Worm (Caenorhabditis elegans) whole organism, L2 larva: ENCODE data around the gene C23F12.9.

Source experiments
- C34F6.9 ChIP-seq: fragments of 150-350 bp; optimal IDR thresholded peaks from 2 replicates; lab custom pipeline; 2014; ENCODE audit warnings: missing biosample characterization, missing genetic modification characterization
- F13H6.1 ChIP-seq: sonication (generic microtip); optimal IDR thresholded peaks from 2 replicates; lab custom pipeline; 2016; ENCODE audit warnings: missing genetic modification characterization, missing compliant biosample characterization
- R02D3.7 ChIP-seq: fragments of 150-350 bp; optimal IDR thresholded peaks from 2 replicates; lab custom pipeline; 2014; ENCODE audit warnings: missing biosample characterization, missing genetic modification characterization
- Y55F3AM.14 ChIP-seq: fragments of 200-800 bp; sonication (Bioruptor generic); optimal IDR thresholded peaks from 2 replicates; lab custom pipeline; 2018; ENCODE audit warnings: mild to moderate bottlenecking, missing genetic modification characterization, missing compliant biosample characterization
- ZK546.5 ChIP-seq: sonication (generic microtip); optimal IDR thresholded peaks from 2 replicates; lab custom pipeline; 2017; ENCODE audit warnings: missing biosample characterization, missing genetic modification characterization
- alr-1 ChIP-seq: fragments of 150-350 bp; optimal IDR thresholded peaks from 2 replicates; lab custom pipeline; 2014; ENCODE audit warnings: missing biosample characterization, missing genetic modification characterization
- ama-1 ChIP-seq: fragments of 150-350 bp; optimal IDR thresholded peaks from 2 replicates; lab custom pipeline; 2018; ENCODE audit warnings: inconsistent platforms
- blmp-1 ChIP-seq: sonication (generic microtip); optimal IDR thresholded peaks from 2 replicates; lab custom pipeline; 2017; ENCODE audit warnings: missing genetic modification characterization, mild to moderate bottlenecking, missing compliant biosample characterization, antibody characterized with exemption, moderate library complexity; ENCODE audit not compliant: insufficient read depth
- ceh-16 ChIP-seq: fragments of 150-350 bp; optimal IDR thresholded peaks from 2 replicates; lab custom pipeline; 2014; ENCODE audit warnings: missing biosample characterization, missing genetic modification characterization
- ceh-82 ChIP-seq: fragments of 150-350 bp; optimal IDR thresholded peaks from 2 replicates; lab custom pipeline; 2014; ENCODE audit warnings: missing biosample characterization, missing genetic modification characterization
- crh-2 ChIP-seq: sonication (generic microtip); optimal IDR thresholded peaks from 2 replicates; lab custom pipeline; 2017; ENCODE audit warnings: missing biosample characterization, missing genetic modification characterization
- dmd-4 ChIP-seq: sonication (generic microtip); optimal IDR thresholded peaks from 2 replicates; lab custom pipeline; 2017; ENCODE audit warnings: missing biosample characterization, missing genetic modification characterization
- egl-27 ChIP-seq: sonication (generic microtip); optimal IDR thresholded peaks from 3 replicates; lab custom pipeline; 2017; ENCODE audit warnings: missing biosample characterization, missing genetic modification reagents, missing genetic modification characterization
- elt-3 ChIP-seq: sonication (generic microtip); optimal IDR thresholded peaks from 2 replicates; lab custom pipeline; 2017; ENCODE audit warnings: missing biosample characterization, missing genetic modification characterization
- gmeb-1 ChIP-seq: fragments of 150-350 bp; optimal IDR thresholded peaks from 2 replicates; lab custom pipeline; 2014; ENCODE audit warnings: missing biosample characterization, missing genetic modification characterization
- lin-11 ChIP-seq: fragments of 150-350 bp; sonication (generic microtip); optimal IDR thresholded peaks from 2 replicates; lab custom pipeline; 2014; ENCODE audit warnings: missing biosample characterization, missing genetic modification characterization, inconsistent platforms, mixed read lengths
- lin-13 ChIP-seq: fragments of 150-350 bp; optimal IDR thresholded peaks from 2 replicates; lab custom pipeline; 2014; ENCODE audit warnings: missing biosample characterization, missing genetic modification reagents, missing genetic modification characterization
- mab-5 ChIP-seq: fragments of 150-350 bp; optimal IDR thresholded peaks from 2 replicates; lab custom pipeline; 2014; ENCODE audit warnings: missing biosample characterization, missing genetic modification characterization
- mbf-1 ChIP-seq: sonication (generic microtip); optimal IDR thresholded peaks from 2 replicates; lab custom pipeline; 2017; ENCODE audit warnings: missing biosample characterization, missing genetic modification characterization
- mdl-1 ChIP-seq, 2 experiments: fragments of 150-350 bp in 1 of 2; sonication (generic microtip) in 1 of 2; optimal IDR thresholded peaks; 2 replicates each; lab custom pipeline; 2017; ENCODE audit warnings: missing biosample characterization in 2 of 2, missing genetic modification characterization in 2 of 2
- nhr-10 ChIP-seq: sonication (generic microtip); optimal IDR thresholded peaks from 2 replicates; lab custom pipeline; 2017; ENCODE audit warnings: missing biosample characterization, missing genetic modification characterization
- nhr-12 ChIP-seq: fragments of 150-350 bp; optimal IDR thresholded peaks from 2 replicates; lab custom pipeline; 2014; ENCODE audit warnings: missing biosample characterization, missing genetic modification characterization
- nhr-129 ChIP-seq: fragments of 150-350 bp; optimal IDR thresholded peaks from 2 replicates; lab custom pipeline; 2014; ENCODE audit warnings: missing biosample characterization, missing genetic modification characterization
- nhr-21 ChIP-seq: fragments of 150-350 bp; optimal IDR thresholded peaks from 2 replicates; lab custom pipeline; 2014; ENCODE audit warnings: missing biosample characterization, missing genetic modification characterization
- nhr-23 ChIP-seq: fragments of 150-350 bp; optimal IDR thresholded peaks from 2 replicates; lab custom pipeline; 2014; ENCODE audit warnings: missing biosample characterization, missing genetic modification reagents, missing genetic modification characterization
- nhr-237 ChIP-seq: fragments of 150-350 bp; optimal IDR thresholded peaks from 2 replicates; lab custom pipeline; 2014; ENCODE audit warnings: missing biosample characterization, missing genetic modification characterization
- nhr-25 ChIP-seq: fragments of 150-350 bp; sonication (generic microtip); optimal IDR thresholded peaks from 3 replicates; lab custom pipeline; 2014; ENCODE audit warnings: missing biosample characterization, missing genetic modification characterization
- nhr-6 ChIP-seq: fragments of 150-350 bp; optimal IDR thresholded peaks from 2 replicates; lab custom pipeline; 2014; ENCODE audit warnings: missing biosample characterization, missing genetic modification characterization
- nhr-77 ChIP-seq: fragments of 150-350 bp; optimal IDR thresholded peaks from 2 replicates; lab custom pipeline; 2014; ENCODE audit warnings: missing biosample characterization, missing genetic modification characterization
- peb-1 ChIP-seq: fragments of 150-350 bp; optimal IDR thresholded peaks from 2 replicates; lab custom pipeline; 2014; ENCODE audit warnings: missing biosample characterization, missing genetic modification characterization
- skn-1 ChIP-seq: sonication (generic microtip); optimal IDR thresholded peaks from 2 replicates; lab custom pipeline; 2017; ENCODE audit warnings: missing biosample characterization, missing genetic modification characterization
- sma-3 ChIP-seq: sonication (generic microtip); optimal IDR thresholded peaks from 2 replicates; lab custom pipeline; 2016; ENCODE audit warnings: missing genetic modification reagents, missing genetic modification characterization, missing compliant biosample characterization
- sma-9 ChIP-seq, 2 experiments: fragments of 150-350 bp in 1 of 2; sonication (generic microtip) in 1 of 2; optimal IDR thresholded peaks; 2 replicates each; lab custom pipeline; 2014 to 2016; ENCODE audit warnings: missing genetic modification characterization in 2 of 2, mild to moderate bottlenecking in 1 of 2, missing biosample characterization in 1 of 2, missing compliant biosample characterization in 1 of 2, missing genetic modification reagents in 1 of 2, moderate library complexity in 1 of 2
- snpc-4 ChIP-seq: fragments of 150-350 bp; optimal IDR thresholded peaks from 2 replicates; lab custom pipeline; 2014; ENCODE audit warnings: missing biosample characterization, missing genetic modification characterization
- unc-55 ChIP-seq: fragments of 150-350 bp; sonication (generic microtip); optimal IDR thresholded peaks from 3 replicates; lab custom pipeline; 2014; ENCODE audit warnings: missing biosample characterization, missing genetic modification reagents, missing genetic modification characterization
- unc-62 ChIP-seq: fragments of 150-350 bp; optimal IDR thresholded peaks from 2 replicates; lab custom pipeline; 2014; ENCODE audit warnings: missing biosample characterization, missing genetic modification reagents, missing genetic modification characterization
- zag-1 ChIP-seq: fragments of 150-350 bp; optimal IDR thresholded peaks from 2 replicates; lab custom pipeline; 2014; ENCODE audit warnings: missing biosample characterization, missing genetic modification characterization
- ztf-1 ChIP-seq: fragments of 200-800 bp; sonication (Bioruptor generic); conservative IDR thresholded peaks from 2 replicates; pipeline ENCODE4 v1.3.6; 2022; ENCODE audit warnings: missing genetic modification characterization, missing compliant biosample characterization
- ztf-11 ChIP-seq: sonication (generic microtip); optimal IDR thresholded peaks from 2 replicates; lab custom pipeline; 2017; ENCODE audit warnings: missing biosample characterization, missing genetic modification characterization
- ztf-4 ChIP-seq: fragments of 150-350 bp; optimal IDR thresholded peaks from 2 replicates; lab custom pipeline; 2014; ENCODE audit warnings: missing biosample characterization, missing genetic modification characterization

C23F12.9 gene

DNA sequence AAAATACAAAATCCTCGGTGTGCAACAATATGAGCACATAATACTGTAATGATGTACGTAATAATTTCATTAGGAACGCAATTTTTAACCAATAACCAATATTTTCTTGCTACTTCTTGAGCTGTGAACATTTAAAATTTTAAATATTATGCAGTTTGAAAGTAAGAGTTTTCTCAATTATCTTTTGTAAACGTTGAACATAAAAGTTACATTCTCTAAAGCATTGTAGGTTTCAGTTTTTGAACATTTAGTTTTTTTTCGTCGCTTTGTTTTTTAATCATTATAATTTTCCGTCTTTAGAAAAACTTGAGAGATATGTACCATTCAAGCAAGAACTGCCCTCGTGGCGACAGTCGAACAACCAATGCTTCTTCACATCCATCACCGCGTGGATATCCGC lies 2.5 kb upstream of the C23F12.9 start, which contains the start of gene C23F12.3:
C23F12.3 (plus strand) TSS at position 301 of the 400 bp plus-strand sequence.
- TF ChIP-seq nhr-237 (tag; lab: Kevin White, UChicago) (no peak), ztf-1 (GFP tag; lab: Robert Waterston, UW) (no peak), nhr-12 (no peak), Y55F3AM.14 (GFP tag; lab: Kevin White, UChicago) (no peak), skn-1 (tag; lab: Kevin White, UChicago) (no peak), lin-11 (tag; lab: Kevin White, UChicago) (no peak), peb-1 (tag; lab: Kevin White, UChicago) (no peak), ztf-11 (no peak), nhr-23 (tag; lab: Kevin White, UChicago) (no peak), nhr-129 (tag; lab: Kevin White, UChicago) (no peak), F13H6.1 (tag; lab: Kevin White, UChicago) (no peak), gmeb-1 (tag; lab: Kevin White, UChicago) (no peak), unc-55 (no peak), ceh-82 (tag; lab: Kevin White, UChicago) (no peak)
- TF ChIP-seq, all 48 proteins: peak for 0

DNA sequence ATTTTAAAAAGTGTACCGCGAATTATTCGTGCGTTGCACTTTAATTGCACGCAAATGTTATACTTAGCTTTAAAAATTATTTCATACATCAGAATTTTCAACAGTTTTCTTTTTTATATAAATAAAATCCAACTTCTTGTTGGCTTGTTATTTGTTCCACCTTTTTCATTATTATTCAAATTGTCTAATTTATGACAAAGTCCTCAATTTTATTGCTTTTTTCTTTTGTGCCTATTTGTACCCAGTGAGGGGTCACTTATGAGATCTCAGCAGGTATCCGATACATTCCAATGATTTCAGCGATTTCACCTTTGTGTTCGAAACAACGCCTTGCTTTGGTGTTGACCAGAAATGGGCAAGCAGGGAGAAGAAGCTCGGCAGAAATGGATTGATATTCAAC lies 3.6 kb downstream of the C23F12.9 start, which contains the start of gene fln-2:
fln-2 (plus strand) TSS at position 301 of the 400 bp plus-strand sequence.
- TF ChIP-seq blmp-1 (tag; lab: Kevin White, UChicago) (no peak), ceh-16 (tag; lab: Kevin White, UChicago) (no peak), R02D3.7 (no peak), alr-1 (tag; lab: Kevin White, UChicago) (no peak), ZK546.5 (tag; lab: Kevin White, UChicago) (no peak), nhr-21 (tag; lab: Kevin White, UChicago) (no peak), lin-11 (tag; lab: Kevin White, UChicago) (no peak), sma-9 (GFP tag; optimal IDR thresholded peaks at IDR 0.05; lab: Kevin White, UChicago) (no peak), sma-9 (tag; optimal IDR thresholded peaks at IDR 0.05; lab: Kevin White, UChicago) (no peak), mbf-1 (tag; lab: Kevin White, UChicago) (no peak), dmd-4 (tag; lab: Kevin White, UChicago) (no peak), lin-13 (no peak), ztf-1 (GFP tag; lab: Robert Waterston, UW) (no peak), ceh-82 (tag; lab: Kevin White, UChicago) (no peak), nhr-6 (tag; lab: Kevin White, UChicago) (no peak), mdl-1 (tag; optimal IDR thresholded peaks at IDR 0.05; lab: Kevin White, UChicago) (no peak), elt-3 (no peak), unc-55 (no peak), C34F6.9 (tag; lab: Kevin White, UChicago) (no peak), mab-5 (tag; lab: Kevin White, UChicago) (no peak)

DNA sequence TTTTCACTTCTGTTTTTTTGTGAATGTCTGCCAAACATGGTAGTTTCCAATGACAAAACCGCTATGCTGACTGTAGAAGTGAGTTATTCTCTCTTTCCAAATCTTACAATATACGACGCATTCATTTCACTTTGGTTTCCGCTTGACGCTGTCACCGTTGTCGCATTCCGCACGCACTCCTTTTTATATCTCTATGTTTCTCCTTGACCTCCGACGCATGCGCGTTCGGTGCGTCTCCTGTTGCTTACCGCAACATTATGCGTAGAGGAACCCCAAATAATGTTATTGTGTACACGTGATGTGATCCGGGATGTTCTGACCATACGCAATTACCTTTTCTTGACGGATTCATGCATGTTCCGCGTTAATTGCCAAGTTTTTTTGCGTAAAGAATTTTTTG lies 8.1 kb downstream of the C23F12.9 start:
- TF ChIP-seq nhr-25 (tag; lab: Kevin White, UChicago) (peak; percentile 38), sma-3 (peak; percentile 19), mdl-1 (tag; optimal IDR thresholded peaks at IDR 0.05; lab: Kevin White, UChicago) (peak in 1 of 2 experiments; percentile 0), nhr-21 (tag; lab: Kevin White, UChicago) (peak; percentile 66), ztf-11 (no peak), blmp-1 (tag; lab: Kevin White, UChicago) (peak; percentile 38)

DNA sequence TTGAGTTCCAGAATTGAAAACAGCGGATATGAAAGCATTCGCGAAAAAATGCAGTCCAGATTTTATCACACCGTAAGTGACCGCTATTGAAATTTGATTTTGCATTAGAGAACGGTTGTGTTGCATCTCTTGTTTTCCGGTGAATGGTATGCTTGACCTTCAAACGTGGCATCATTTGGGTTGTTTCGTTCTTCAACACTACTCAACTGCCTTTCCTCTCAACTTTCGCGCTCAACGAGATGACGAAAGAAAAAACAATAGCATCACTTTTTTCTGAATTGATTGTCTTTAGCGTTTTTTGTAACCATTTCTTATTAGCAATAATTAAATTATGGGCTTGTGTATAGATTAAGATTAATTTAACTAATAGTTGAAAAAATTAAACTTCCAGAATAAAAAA lies 8.6 kb downstream of the C23F12.9 start:
- TF ChIP-seq mab-5 (tag; lab: Kevin White, UChicago) (no peak), ama-1 (no peak), crh-2 (tag; lab: Kevin White, UChicago) (peak; percentile 39), elt-3 (no peak), nhr-23 (tag; lab: Kevin White, UChicago) (no peak), alr-1 (tag; lab: Kevin White, UChicago) (no peak)

DNA sequence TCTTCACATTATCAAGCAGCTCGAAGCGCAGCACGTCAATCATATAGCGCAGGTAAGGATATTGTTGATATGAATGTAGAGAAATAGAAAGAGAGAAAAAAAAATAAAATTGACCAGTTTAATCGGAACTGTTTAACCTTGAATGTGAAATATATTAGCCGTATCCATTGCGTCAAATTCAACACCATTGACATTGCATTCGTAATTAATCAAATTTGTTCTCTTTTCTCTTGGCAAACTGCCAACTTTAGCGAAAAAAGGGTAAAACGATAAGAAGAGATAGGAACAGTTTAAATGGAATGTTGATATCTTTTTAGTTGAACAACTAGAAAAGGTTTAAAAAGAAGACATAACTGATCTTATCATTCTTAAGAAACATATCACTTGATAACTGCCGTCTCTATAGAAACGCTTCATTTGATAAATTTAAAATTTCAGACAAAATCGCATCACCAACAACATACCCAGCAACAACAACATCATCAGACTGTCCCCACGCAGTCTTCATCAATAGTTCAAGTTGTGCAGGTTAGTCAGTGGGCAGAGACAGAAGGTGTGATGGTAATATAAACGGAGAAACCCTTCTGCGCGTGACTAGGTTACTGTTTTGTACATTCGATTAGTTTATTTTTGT lies 9.9 kb downstream of the C23F12.9 start:
- TF ChIP-seq ztf-4 = no peak
- TF ChIP-seq ceh-16 (tag; lab: Kevin White, UChicago) = peak; percentile 26
- peak; percentile 71 for TF ChIP-seq blmp-1 (tag; lab: Kevin White, UChicago)
- no peak for TF ChIP-seq snpc-4
- no peak for TF ChIP-seq R02D3.7
- no peak for TF ChIP-seq alr-1 (tag; lab: Kevin White, UChicago)
- no peak for TF ChIP-seq dmd-4 (tag; lab: Kevin White, UChicago)
- no peak for TF ChIP-seq gmeb-1 (tag; lab: Kevin White, UChicago)
- TF ChIP-seq peb-1 (tag; lab: Kevin White, UChicago) = no peak
- no peak for TF ChIP-seq mdl-1 (tag; optimal IDR thresholded peaks at IDR 0.05; lab: Kevin White, UChicago)
- TF ChIP-seq ztf-11 = no peak
- no peak for TF ChIP-seq nhr-237 (tag; lab: Kevin White, UChicago)
- no peak for TF ChIP-seq ama-1
- TF ChIP-seq nhr-21 (tag; lab: Kevin White, UChicago) = peak; percentile 79
- TF ChIP-seq Y55F3AM.14 (GFP tag; lab: Kevin White, UChicago) = no peak
- TF ChIP-seq zag-1 (tag; lab: Kevin White, UChicago) = no peak
- TF ChIP-seq mbf-1 (tag; lab: Kevin White, UChicago) = no peak
- peak; percentile 38 for TF ChIP-seq nhr-6 (tag; lab: Kevin White, UChicago)
- peak; percentile 66 for TF ChIP-seq egl-27 (tag; lab: Kevin White, UChicago)
- peak; percentile 63 for TF ChIP-seq crh-2 (tag; lab: Kevin White, UChicago)
- TF ChIP-seq unc-55 = no peak
- no peak for TF ChIP-seq unc-62 (GFP tag; lab: Kevin White, UChicago)
- TF ChIP-seq F13H6.1 (tag; lab: Kevin White, UChicago) = peak; percentile 22
- no peak for TF ChIP-seq skn-1 (tag; lab: Kevin White, UChicago)
- no peak for TF ChIP-seq nhr-10 (tag; lab: Kevin White, UChicago)
- no peak for TF ChIP-seq lin-13
- TF ChIP-seq nhr-77 (tag; lab: Kevin White, UChicago) = no peak
